Fruit fly (Drosophila melanogaster) ovary, adult (tissue): Measurements from ENCODE around the gene woc.

Experiments
- CG17801 ChIP-seq: fragments of 200-800 bp; optimal IDR thresholded peaks from 2 replicates; lab custom pipeline; 2019; ENCODE audit warnings: missing biosample characterization, mild to moderate bottlenecking, missing genetic modification characterization, moderate library complexity; ENCODE audit not compliant: partially characterized antibody

woc gene

DNA sequence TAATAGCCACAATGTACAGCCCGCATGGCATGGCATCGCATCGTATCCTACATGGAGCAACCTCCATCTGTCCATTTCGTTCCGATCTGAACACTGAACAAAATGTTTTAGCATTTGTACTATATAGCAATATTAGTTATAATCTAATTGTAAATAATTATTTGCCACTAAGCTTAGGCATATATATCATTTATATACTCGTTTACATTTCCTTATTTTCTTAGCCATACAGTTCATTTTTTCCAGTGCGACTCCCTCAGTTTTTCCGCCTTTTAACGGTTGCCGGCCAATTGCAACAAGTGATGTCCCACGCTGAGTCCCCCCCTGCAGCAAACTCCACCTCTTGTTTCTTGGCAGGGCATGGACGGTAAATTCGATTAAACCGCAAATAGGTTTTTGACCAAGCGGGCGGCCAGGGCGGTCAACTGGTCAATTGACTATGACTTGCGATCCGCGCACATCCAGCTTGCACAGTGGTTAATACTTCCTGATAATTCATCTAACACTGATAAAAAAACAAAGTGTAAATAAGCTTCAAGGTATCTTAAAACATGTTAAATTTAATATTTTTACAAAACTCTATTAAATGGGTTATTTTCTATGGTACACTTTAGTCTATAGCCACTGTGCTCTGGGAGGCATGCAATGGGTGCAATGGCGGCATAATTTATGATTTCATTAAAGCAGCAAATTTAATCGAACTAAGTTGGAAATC, 54.1 kb downstream of the woc start:
- no peak for TF ChIP-seq CG17801 (GFP tag; lab: Kevin White, UChicago)

DNA sequence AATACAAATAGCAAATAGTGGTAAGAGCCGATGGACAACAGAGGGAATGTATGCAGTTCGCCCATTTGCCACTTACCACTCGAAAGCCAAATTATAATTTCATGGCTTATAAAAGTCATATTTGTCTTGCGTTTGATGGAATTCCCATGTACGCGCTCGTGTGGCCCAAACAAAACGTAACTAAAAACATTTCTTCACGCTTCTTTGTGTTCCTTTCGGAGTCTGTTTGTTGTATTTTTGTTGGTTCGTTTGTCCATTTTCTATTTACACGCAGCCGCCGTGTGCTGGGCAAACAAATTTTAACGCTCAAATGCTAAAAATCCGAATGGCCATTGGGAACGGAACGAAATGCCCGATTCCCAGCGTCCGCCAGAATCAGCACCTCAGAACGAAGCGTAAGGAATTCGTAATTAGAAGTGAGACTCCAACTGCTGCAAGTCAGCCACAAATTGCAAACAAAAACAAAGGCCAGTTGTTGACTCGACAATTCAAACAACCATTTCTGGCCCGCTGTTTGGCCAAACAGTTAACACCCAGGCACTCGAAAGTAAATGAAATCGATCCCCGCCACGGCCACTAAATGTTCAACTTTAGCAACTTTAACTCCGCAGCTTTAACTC, 55.0 kb downstream of the woc start:
- TF ChIP-seq CG17801 (GFP tag; lab: Kevin White, UChicago), result no peak
